Worm (Caenorhabditis elegans): ENCODE data around the gene ugt-47.

Gene ugt-47

ce11 chrV:10046503-10046902 is 51.9 kb downstream of the ugt-47 start:
- TF ChIP-seq ceh-39 (tag; optimal IDR thresholded peaks at IDR 0.05) (no peak), ces-1 (GFP tag; optimal IDR thresholded peaks at IDR 0.05) (peak; percentile 10)
